Worm (Caenorhabditis elegans) whole organism, L2 larva: ENCODE data around the gene T01D1.8.
A peak's percentile ranks its signal among the peaks of the same experiment; 100 is the strongest.

ENCODE experiments used
- R02D3.7 ChIP-seq: fragments of 150-350 bp; optimal IDR thresholded peaks from 2 replicates; lab custom pipeline; 2014; ENCODE audit warnings: missing biosample characterization, missing genetic modification characterization
- Y55F3AM.14 ChIP-seq: fragments of 200-800 bp; sonication (Bioruptor generic); optimal IDR thresholded peaks from 2 replicates; lab custom pipeline; 2018; ENCODE audit warnings: mild to moderate bottlenecking, missing genetic modification characterization, missing compliant biosample characterization
- ZK546.5 ChIP-seq: sonication (generic microtip); optimal IDR thresholded peaks from 2 replicates; lab custom pipeline; 2017; ENCODE audit warnings: missing biosample characterization, missing genetic modification characterization
- alr-1 ChIP-seq: fragments of 150-350 bp; optimal IDR thresholded peaks from 2 replicates; lab custom pipeline; 2014; ENCODE audit warnings: missing biosample characterization, missing genetic modification characterization
- aly-2 ChIP-seq: fragments of 150-350 bp; optimal IDR thresholded peaks from 2 replicates; lab custom pipeline; 2014; ENCODE audit warnings: missing biosample characterization, missing genetic modification characterization
- blmp-1 ChIP-seq: sonication (generic microtip); optimal IDR thresholded peaks from 2 replicates; lab custom pipeline; 2017; ENCODE audit warnings: missing genetic modification characterization, mild to moderate bottlenecking, missing compliant biosample characterization, antibody characterized with exemption, moderate library complexity; ENCODE audit not compliant: insufficient read depth
- ceh-16 ChIP-seq: fragments of 150-350 bp; optimal IDR thresholded peaks from 2 replicates; lab custom pipeline; 2014; ENCODE audit warnings: missing biosample characterization, missing genetic modification characterization
- ceh-82 ChIP-seq: fragments of 150-350 bp; optimal IDR thresholded peaks from 2 replicates; lab custom pipeline; 2014; ENCODE audit warnings: missing biosample characterization, missing genetic modification characterization
- crh-2 ChIP-seq: sonication (generic microtip); optimal IDR thresholded peaks from 2 replicates; lab custom pipeline; 2017; ENCODE audit warnings: missing biosample characterization, missing genetic modification characterization
- egl-27 ChIP-seq: sonication (generic microtip); optimal IDR thresholded peaks from 3 replicates; lab custom pipeline; 2017; ENCODE audit warnings: missing biosample characterization, missing genetic modification reagents, missing genetic modification characterization
- elt-3 ChIP-seq: sonication (generic microtip); optimal IDR thresholded peaks from 2 replicates; lab custom pipeline; 2017; ENCODE audit warnings: missing biosample characterization, missing genetic modification characterization
- gmeb-1 ChIP-seq: fragments of 150-350 bp; optimal IDR thresholded peaks from 2 replicates; lab custom pipeline; 2014; ENCODE audit warnings: missing biosample characterization, missing genetic modification characterization
- lin-13 ChIP-seq: fragments of 150-350 bp; optimal IDR thresholded peaks from 2 replicates; lab custom pipeline; 2014; ENCODE audit warnings: missing biosample characterization, missing genetic modification reagents, missing genetic modification characterization
- lin-39 ChIP-seq: fragments of 150-350 bp; optimal IDR thresholded peaks from 2 replicates; lab custom pipeline; 2014; ENCODE audit warnings: missing biosample characterization, missing genetic modification reagents, missing genetic modification characterization
- mab-5 ChIP-seq: fragments of 150-350 bp; optimal IDR thresholded peaks from 2 replicates; lab custom pipeline; 2014; ENCODE audit warnings: missing biosample characterization, missing genetic modification characterization
- mbf-1 ChIP-seq: sonication (generic microtip); optimal IDR thresholded peaks from 2 replicates; lab custom pipeline; 2017; ENCODE audit warnings: missing biosample characterization, missing genetic modification characterization
- nhr-11 ChIP-seq: fragments of 150-350 bp; optimal IDR thresholded peaks from 2 replicates; lab custom pipeline; 2014; ENCODE audit warnings: missing biosample characterization, missing genetic modification characterization
- nhr-129 ChIP-seq: fragments of 150-350 bp; optimal IDR thresholded peaks from 2 replicates; lab custom pipeline; 2014; ENCODE audit warnings: missing biosample characterization, missing genetic modification characterization
- nhr-21 ChIP-seq: fragments of 150-350 bp; optimal IDR thresholded peaks from 2 replicates; lab custom pipeline; 2014; ENCODE audit warnings: missing biosample characterization, missing genetic modification characterization
- nhr-25 ChIP-seq: fragments of 150-350 bp; sonication (generic microtip); optimal IDR thresholded peaks from 3 replicates; lab custom pipeline; 2014; ENCODE audit warnings: missing biosample characterization, missing genetic modification characterization
- nhr-77 ChIP-seq: fragments of 150-350 bp; optimal IDR thresholded peaks from 2 replicates; lab custom pipeline; 2014; ENCODE audit warnings: missing biosample characterization, missing genetic modification characterization
- peb-1 ChIP-seq: fragments of 150-350 bp; optimal IDR thresholded peaks from 2 replicates; lab custom pipeline; 2014; ENCODE audit warnings: missing biosample characterization, missing genetic modification characterization
- sem-4 ChIP-seq: fragments of 150-350 bp; optimal IDR thresholded peaks from 2 replicates; lab custom pipeline; 2014; ENCODE audit warnings: missing biosample characterization, missing genetic modification reagents, missing genetic modification characterization
- skn-1 ChIP-seq: sonication (generic microtip); optimal IDR thresholded peaks from 2 replicates; lab custom pipeline; 2017; ENCODE audit warnings: missing biosample characterization, missing genetic modification characterization
- sma-3 ChIP-seq: sonication (generic microtip); optimal IDR thresholded peaks from 2 replicates; lab custom pipeline; 2016; ENCODE audit warnings: missing genetic modification reagents, missing genetic modification characterization, missing compliant biosample characterization
- sma-9 ChIP-seq, 2 experiments: fragments of 150-350 bp in 1 of 2; sonication (generic microtip) in 1 of 2; optimal IDR thresholded peaks; 2 replicates each; lab custom pipeline; 2014 to 2016; ENCODE audit warnings: missing genetic modification characterization in 2 of 2, mild to moderate bottlenecking in 1 of 2, missing biosample characterization in 1 of 2, missing compliant biosample characterization in 1 of 2, missing genetic modification reagents in 1 of 2, moderate library complexity in 1 of 2
- snpc-4 ChIP-seq: fragments of 150-350 bp; optimal IDR thresholded peaks from 2 replicates; lab custom pipeline; 2014; ENCODE audit warnings: missing biosample characterization, missing genetic modification characterization
- unc-39 ChIP-seq: fragments of 150-350 bp; optimal IDR thresholded peaks from 2 replicates; lab custom pipeline; 2014; ENCODE audit warnings: missing biosample characterization, missing genetic modification characterization
- unc-55 ChIP-seq: fragments of 150-350 bp; sonication (generic microtip); optimal IDR thresholded peaks from 3 replicates; lab custom pipeline; 2014; ENCODE audit warnings: missing biosample characterization, missing genetic modification reagents, missing genetic modification characterization
- zag-1 ChIP-seq: fragments of 150-350 bp; optimal IDR thresholded peaks from 2 replicates; lab custom pipeline; 2014; ENCODE audit warnings: missing biosample characterization, missing genetic modification characterization
- ztf-11 ChIP-seq: sonication (generic microtip); optimal IDR thresholded peaks from 2 replicates; lab custom pipeline; 2017; ENCODE audit warnings: missing biosample characterization, missing genetic modification characterization
- ztf-4 ChIP-seq: fragments of 150-350 bp; optimal IDR thresholded peaks from 2 replicates; lab custom pipeline; 2014; ENCODE audit warnings: missing biosample characterization, missing genetic modification characterization

Gene T01D1.8

ce11 chrII:173679-174078 lies 12.9 kb upstream of the T01D1.8 start, which contains the start of gene T01D1.7:
TSS of gene T01D1.7 (minus strand) at chrII:173779.
- TF ChIP-seq sma-9 (GFP tag; optimal IDR thresholded peaks at IDR 0.05; lab: Kevin White, UChicago) = peak; percentile 0
- no peak for TF ChIP-seq sma-9 (tag; optimal IDR thresholded peaks at IDR 0.05; lab: Kevin White, UChicago)
- TF ChIP-seq egl-27 (tag; lab: Kevin White, UChicago) = no peak
- no peak for TF ChIP-seq nhr-11 (tag; lab: Kevin White, UChicago)
- TF ChIP-seq ceh-16 (tag; lab: Kevin White, UChicago) = no peak
- TF ChIP-seq nhr-21 (tag; lab: Kevin White, UChicago) = peak; percentile 23

- TF ChIP-seq nhr-11 (tag; lab: Kevin White, UChicago) = no peak
- TF ChIP-seq lin-39 (tag; lab: Kevin White, UChicago) = no peak
- TF ChIP-seq blmp-1 (tag; lab: Kevin White, UChicago) = no peak
- TF ChIP-seq ZK546.5 (tag; lab: Kevin White, UChicago) = no peak
- no peak for TF ChIP-seq alr-1 (tag; lab: Kevin White, UChicago)
- no peak for TF ChIP-seq mab-5 (tag; lab: Kevin White, UChicago)
- TF ChIP-seq ceh-16 (tag; lab: Kevin White, UChicago) = no peak
- TF ChIP-seq unc-55 (GFP tag; lab: Kevin White, UChicago) = no peak
- TF ChIP-seq snpc-4 (tag; lab: Kevin White, UChicago) = no peak
- TF ChIP-seq ztf-11 (tag; lab: Kevin White, UChicago) = no peak
- no peak for TF ChIP-seq lin-13 (GFP tag; lab: Kevin White, UChicago)
These were observed 10.7 kb upstream of the T01D1.8 start, which contains the start of gene T01D1.3 for ce11 chrII:175868-176267. TSS of gene T01D1.3 (minus strand) at chrII:175968.

ce11 chrII:176622-177021 lies 9.9 kb upstream of the T01D1.8 start:
- TF ChIP-seq unc-39 (tag; lab: Kevin White, UChicago) (no peak), nhr-25 (peak; percentile 46)

ce11 chrII:178146-178545 lies 8.4 kb upstream of the T01D1.8 start:
- TF ChIP-seq nhr-25 (peak; percentile 65), blmp-1 (tag; lab: Kevin White, UChicago) (peak; percentile 39), mbf-1 (tag; lab: Kevin White, UChicago) (no peak), unc-55 (GFP tag; lab: Kevin White, UChicago) (no peak), zag-1 (tag; lab: Kevin White, UChicago) (no peak), nhr-129 (tag; lab: Kevin White, UChicago) (no peak), mab-5 (tag; lab: Kevin White, UChicago) (no peak), ZK546.5 (tag; lab: Kevin White, UChicago) (no peak), crh-2 (no peak), sma-9 (GFP tag; optimal IDR thresholded peaks at IDR 0.05; lab: Kevin White, UChicago) (no peak), sma-9 (tag; optimal IDR thresholded peaks at IDR 0.05; lab: Kevin White, UChicago) (no peak), peb-1 (tag; lab: Kevin White, UChicago) (no peak), R02D3.7 (tag; lab: Kevin White, UChicago) (no peak), alr-1 (tag; lab: Kevin White, UChicago) (no peak), ceh-82 (tag; lab: Kevin White, UChicago) (no peak)

ce11 chrII:178993-179392 lies 7.5 kb upstream of the T01D1.8 start, which contains the start of gene T01D1.4:
TSS of gene T01D1.4 (minus strand) at chrII:179093.
- TF ChIP-seq nhr-21 (tag; lab: Kevin White, UChicago) = no peak
- TF ChIP-seq nhr-77 (tag; lab: Kevin White, UChicago) = no peak
- no peak for TF ChIP-seq nhr-129 (tag; lab: Kevin White, UChicago)
- TF ChIP-seq Y55F3AM.14 (GFP tag; lab: Kevin White, UChicago) = no peak
- TF ChIP-seq skn-1 (tag; lab: Kevin White, UChicago) = no peak
- TF ChIP-seq aly-2 (tag; lab: Kevin White, UChicago) = no peak
- no peak for TF ChIP-seq elt-3 (tag; lab: Kevin White, UChicago)
- no peak for TF ChIP-seq sma-3 (GFP tag; lab: Kevin White, UChicago)
- no peak for TF ChIP-seq ztf-4 (tag; lab: Kevin White, UChicago)
- TF ChIP-seq sem-4 = no peak
- no peak for TF ChIP-seq gmeb-1 (tag; lab: Kevin White, UChicago)
